Worm (Caenorhabditis elegans) whole organism, L4 larva: ENCODE measurements around the gene F33H1.4.

Experiments
- D1046.2 ChIP-seq: fragments of 200-800 bp; sonication (Bioruptor generic); IDR thresholded peaks from 2 replicates; pipeline ENCODE4 v1.3.6; 2022; ENCODE audit warnings: missing genetic modification characterization, missing compliant biosample characterization
- F10B5.3 ChIP-seq: sonication (generic microtip); optimal IDR thresholded peaks from 2 replicates; lab custom pipeline; 2016; ENCODE audit warnings: mild to moderate bottlenecking, missing genetic modification characterization, missing compliant biosample characterization
- F26F4.8 ChIP-seq: fragments of 200-800 bp; sonication (Bioruptor generic); conservative IDR thresholded peaks from 2 replicates; pipeline ENCODE4 v1.3.6; 2022; ENCODE audit warnings: missing genetic modification characterization, missing compliant biosample characterization
- F44E2.7 ChIP-seq: fragments of 200-800 bp; sonication (Bioruptor generic); IDR thresholded peaks from 2 replicates; pipeline ENCODE4 v2.1.2; 2022; ENCODE audit warnings: missing genetic modification characterization, missing compliant biosample characterization
- F49E8.2 ChIP-seq: sonication (generic microtip); optimal IDR thresholded peaks from 2 replicates; lab custom pipeline; 2016; ENCODE audit warnings: missing compliant biosample characterization, mild to moderate bottlenecking, missing genetic modification characterization, borderline replicate concordance
- R02D3.7 ChIP-seq: fragments of 150-350 bp; sonication (generic microtip); optimal IDR thresholded peaks from 3 replicates; lab custom pipeline; 2014; ENCODE audit warnings: missing biosample characterization, missing genetic modification characterization
- Y48G9A.11 ChIP-seq: fragments of 200-800 bp; sonication (Bioruptor generic); IDR thresholded peaks from 2 replicates; pipeline ENCODE4 v1.3.6; 2022; ENCODE audit warnings: missing genetic modification reagents, missing genetic modification characterization, missing compliant biosample characterization
- Y5F2A.4 ChIP-seq: fragments of 200-800 bp; sonication (Bioruptor generic); optimal IDR thresholded peaks from 2 replicates; lab custom pipeline; 2018; ENCODE audit warnings: mild to moderate bottlenecking, missing genetic modification characterization, missing compliant biosample characterization
- ZK337.2 ChIP-seq: fragments of 200-800 bp; sonication (Bioruptor generic); IDR thresholded peaks from 2 replicates; pipeline ENCODE4 v1.3.6; 2022; ENCODE audit warnings: missing genetic modification reagents, missing genetic modification characterization, missing compliant biosample characterization
- aly-2 ChIP-seq: sonication (generic microtip); optimal IDR thresholded peaks from 2 replicates; lab custom pipeline; 2018; ENCODE audit warnings: missing biosample characterization, missing genetic modification characterization
- ama-1 ChIP-seq: fragments of 150-350 bp; optimal IDR thresholded peaks from 2 replicates; lab custom pipeline; 2014; ENCODE audit warnings: inconsistent platforms, mixed read lengths
- arid-1 ChIP-seq: fragments of 200-800 bp; sonication (Bioruptor generic); conservative IDR thresholded peaks from 2 replicates; pipeline ENCODE4 v1.3.6; 2022; ENCODE audit warnings: missing genetic modification reagents, missing genetic modification characterization, missing compliant biosample characterization
- ceh-28 ChIP-seq: fragments of 150-350 bp; optimal IDR thresholded peaks from 2 replicates; lab custom pipeline; 2014; ENCODE audit warnings: missing biosample characterization, missing genetic modification reagents, missing genetic modification characterization
- ceh-32 ChIP-seq: sonication (generic microtip); optimal IDR thresholded peaks from 2 replicates; lab custom pipeline; 2016; ENCODE audit warnings: mild to moderate bottlenecking, missing genetic modification characterization, missing compliant biosample characterization; ENCODE audit not compliant: poor library complexity
- daf-12 ChIP-seq: fragments of 150-350 bp; optimal IDR thresholded peaks from 2 replicates; lab custom pipeline; 2014; ENCODE audit warnings: missing biosample characterization, missing genetic modification reagents, missing genetic modification characterization
- daf-8 ChIP-seq: fragments of 200-800 bp; sonication (Bioruptor generic); IDR thresholded peaks from 2 replicates; pipeline ENCODE4 v1.3.6; 2022; ENCODE audit warnings: missing genetic modification characterization, missing compliant biosample characterization
- dmd-6 ChIP-seq: fragments of 200-800 bp; sonication (Bioruptor generic); IDR thresholded peaks from 2 replicates; pipeline ENCODE4 v1.3.6; 2022; ENCODE audit warnings: missing genetic modification reagents, missing genetic modification characterization, missing compliant biosample characterization
- dmd-8 ChIP-seq: fragments of 200-800 bp; sonication (Bioruptor generic); IDR thresholded peaks from 2 replicates; pipeline ENCODE4 v1.3.6; 2022; ENCODE audit warnings: missing genetic modification characterization, missing compliant biosample characterization
- dmd-9 ChIP-seq: fragments of 200-800 bp; sonication (Bioruptor generic); IDR thresholded peaks from 2 replicates; pipeline ENCODE4 v1.3.6; 2022; ENCODE audit warnings: missing genetic modification reagents, missing genetic modification characterization, missing compliant biosample characterization
- dpl-1 ChIP-seq: fragments of 150-350 bp; optimal IDR thresholded peaks from 2 replicates; lab custom pipeline; 2014; ENCODE audit warnings: missing biosample characterization, missing genetic modification reagents, missing genetic modification characterization
- fos-1 ChIP-seq: fragments of 150-350 bp; optimal IDR thresholded peaks from 2 replicates; lab custom pipeline; 2014; ENCODE audit warnings: missing biosample characterization, missing genetic modification characterization
- gei-8 ChIP-seq: fragments of 200-800 bp; sonication (Bioruptor generic); optimal IDR thresholded peaks from 2 replicates; lab custom pipeline; 2018; ENCODE audit warnings: mild to moderate bottlenecking, missing genetic modification characterization, missing compliant biosample characterization
- hif-1 ChIP-seq, 2 experiments: sonication (generic microtip); optimal IDR thresholded peaks; 2 replicates each; lab custom pipeline; 2016 to 2017; ENCODE audit warnings: missing compliant biosample characterization in 2 of 2, missing genetic modification characterization in 2 of 2, missing genetic modification reagents in 2 of 2, missing genotype in 2 of 2, mild to moderate bottlenecking in 1 of 2
- hlh-30 ChIP-seq: sonication (generic microtip); optimal IDR thresholded peaks from 2 replicates; lab custom pipeline; 2017; ENCODE audit warnings: antibody characterized with exemption, mild to moderate bottlenecking, missing genetic modification characterization, missing compliant biosample characterization; ENCODE audit not compliant: insufficient read depth
- hmg-1.1 ChIP-seq: fragments of 200-800 bp; sonication (Bioruptor generic); IDR thresholded peaks from 2 replicates; pipeline ENCODE4 v1.3.6; 2022; ENCODE audit warnings: missing genetic modification reagents, missing genetic modification characterization, missing compliant biosample characterization
- lin-1 ChIP-seq: fragments of 200-800 bp; sonication (Bioruptor generic); IDR thresholded peaks from 2 replicates; pipeline ENCODE4 v1.3.6; 2022; ENCODE audit warnings: missing genetic modification reagents, missing genetic modification characterization, missing compliant biosample characterization
- lin-29 ChIP-seq: fragments of 200-800 bp; sonication (Bioruptor generic); IDR thresholded peaks from 2 replicates; pipeline ENCODE4 v1.3.6; 2022; ENCODE audit warnings: missing genetic modification reagents, missing genetic modification characterization, missing compliant biosample characterization
- lin-38 ChIP-seq: fragments of 200-800 bp; sonication (Bioruptor generic); IDR thresholded peaks from 2 replicates; pipeline ENCODE4 v1.3.6; 2022; ENCODE audit warnings: missing genetic modification reagents, missing genetic modification characterization, missing compliant biosample characterization
- lin-39 ChIP-seq: fragments of 150-350 bp; optimal IDR thresholded peaks from 2 replicates; lab custom pipeline; 2014; ENCODE audit warnings: missing biosample characterization, missing genetic modification reagents, missing genetic modification characterization
- lsy-2 ChIP-seq, 2 experiments: fragments of 150-350 bp in 1 of 2; sonication (generic microtip) in 1 of 2; optimal IDR thresholded peaks; 2 replicates each; lab custom pipeline; 2014 to 2017; ENCODE audit warnings: missing biosample characterization in 2 of 2, missing genetic modification characterization in 2 of 2
- madf-5 ChIP-seq, 2 experiments: fragments of 200-800 bp; sonication (Bioruptor generic); IDR thresholded peaks; 2 replicates each; pipeline ENCODE4 v1.3.6; 2022; ENCODE audit warnings: missing compliant biosample characterization in 2 of 2, missing genetic modification characterization in 2 of 2
- mdt-29 ChIP-seq: fragments of 200-800 bp; sonication (Bioruptor generic); IDR thresholded peaks from 2 replicates; pipeline ENCODE4 v1.3.6; 2022; ENCODE audit warnings: missing genetic modification reagents, missing genetic modification characterization, missing compliant biosample characterization
- mes-2 ChIP-seq: sonication (generic microtip); optimal IDR thresholded peaks from 2 replicates; lab custom pipeline; 2016; ENCODE audit warnings: missing genotype, mild to moderate bottlenecking, missing genetic modification characterization, missing compliant biosample characterization; ENCODE audit not compliant: poor library complexity, severe bottlenecking
- nhr-111 ChIP-seq: fragments of 200-800 bp; sonication (Bioruptor generic); optimal IDR thresholded peaks from 2 replicates; lab custom pipeline; 2018; ENCODE audit warnings: mild to moderate bottlenecking, missing genetic modification characterization, missing compliant biosample characterization
- nhr-237 ChIP-seq: sonication (generic microtip); optimal IDR thresholded peaks from 2 replicates; lab custom pipeline; 2017; ENCODE audit warnings: missing biosample characterization, missing genetic modification characterization
- nhr-41 ChIP-seq: fragments of 200-800 bp; sonication (Bioruptor generic); IDR thresholded peaks from 2 replicates; pipeline ENCODE4 v1.3.6; 2022; ENCODE audit warnings: missing genetic modification reagents, missing genetic modification characterization, missing compliant biosample characterization
- nhr-42 ChIP-seq: fragments of 200-800 bp; sonication (Bioruptor generic); IDR thresholded peaks from 2 replicates; pipeline ENCODE4 v1.3.6; 2022; ENCODE audit warnings: missing genetic modification characterization, missing compliant biosample characterization
- nhr-48 ChIP-seq: sonication (generic microtip); optimal IDR thresholded peaks from 2 replicates; lab custom pipeline; 2016; ENCODE audit warnings: mild to moderate bottlenecking, missing genetic modification characterization, missing compliant biosample characterization
- nhr-6 ChIP-seq: fragments of 150-350 bp; optimal IDR thresholded peaks from 2 replicates; lab custom pipeline; 2014; ENCODE audit warnings: missing biosample characterization, missing genetic modification characterization
- pha-4 ChIP-seq, 2 experiments: fragments of 150-350 bp in 1 of 2; fragments of 200-800 bp in 1 of 2; sonication (Bioruptor generic) in 1 of 2; IDR thresholded peaks in 1 of 2; optimal IDR thresholded peaks in 1 of 2; 2 replicates each; pipeline versions ENCODE4 v1.3.6 to Lab custom; 2014 to 2022; ENCODE audit warnings: missing genetic modification characterization in 2 of 2, missing genetic modification reagents in 2 of 2, missing biosample characterization in 1 of 2, missing compliant biosample characterization in 1 of 2
- set-16 ChIP-seq: fragments of 200-800 bp; sonication (Bioruptor generic); IDR thresholded peaks from 2 replicates; pipeline ENCODE4 v1.3.6; 2022; ENCODE audit warnings: missing genetic modification reagents, missing genetic modification characterization, missing compliant biosample characterization
- snpc-4 ChIP-seq: fragments of 150-350 bp; optimal IDR thresholded peaks from 2 replicates; lab custom pipeline; 2014; ENCODE audit warnings: missing biosample characterization, missing genetic modification characterization
- unc-39 ChIP-seq: sonication (generic microtip); optimal IDR thresholded peaks from 2 replicates; lab custom pipeline; 2017; ENCODE audit warnings: missing biosample characterization, missing genetic modification characterization
- zag-1 ChIP-seq: fragments of 150-350 bp; optimal IDR thresholded peaks from 2 replicates; lab custom pipeline; 2014; ENCODE audit warnings: missing biosample characterization, missing genetic modification characterization
- zfp-2 ChIP-seq: sonication (generic microtip); optimal IDR thresholded peaks from 2 replicates; lab custom pipeline; 2016; ENCODE audit warnings: mild to moderate bottlenecking, missing genetic modification characterization, missing compliant biosample characterization
- zip-11 ChIP-seq: fragments of 200-800 bp; sonication (Bioruptor generic); IDR thresholded peaks from 2 replicates; pipeline ENCODE4 v1.3.6; 2022; ENCODE audit warnings: missing genetic modification characterization, missing compliant biosample characterization
- zip-2 ChIP-seq: fragments of 150-350 bp; optimal IDR thresholded peaks from 2 replicates; lab custom pipeline; 2014; ENCODE audit warnings: missing biosample characterization, missing genetic modification characterization
- ztf-11 ChIP-seq: fragments of 150-350 bp; optimal IDR thresholded peaks from 2 replicates; lab custom pipeline; 2014; ENCODE audit warnings: missing biosample characterization, missing genetic modification characterization
- ztf-7 ChIP-seq: fragments of 150-350 bp; optimal IDR thresholded peaks from 2 replicates; lab custom pipeline; 2014; ENCODE audit warnings: missing biosample characterization, missing genetic modification characterization

F33H1.4 gene

ce11 chrII:10168905-10169782 lies 5.3 kb upstream of the F33H1.4 start, which contains the start of gene daf-19 (continued):
- no peak for TF ChIP-seq dmd-9
- TF ChIP-seq F49E8.2 (tag; lab: Kevin White, UChicago), result no peak
- TF ChIP-seq hlh-30 (tag; lab: Kevin White, UChicago), result peak; percentile 57
- TF ChIP-seq dmd-8 (GFP tag; lab: Robert Waterston, UW), result no peak
- TF ChIP-seq hif-1 (tag; optimal IDR thresholded peaks at IDR 0.05; lab: Kevin White, UChicago), result peak in 1 of 2 experiments; percentile 63
- TF ChIP-seq snpc-4 (tag; lab: Kevin White, UChicago), result no peak
- no peak for TF ChIP-seq F10B5.3 (tag; lab: Kevin White, UChicago)
- no peak for TF ChIP-seq zip-11
- TF ChIP-seq ceh-32 (tag; lab: Kevin White, UChicago), result no peak
- TF ChIP-seq lsy-2 (tag; optimal IDR thresholded peaks at IDR 0.05; lab: Kevin White, UChicago), result peak; percentile 16 to 74
- no peak for TF ChIP-seq gei-8 (GFP tag; lab: Kevin White, UChicago)
- TF ChIP-seq daf-12 (tag; lab: Kevin White, UChicago), result no peak
- TF ChIP-seq ZK337.2 (GFP tag; lab: Robert Waterston, UW), result no peak
- TF ChIP-seq F44E2.7 (GFP tag; lab: Robert Waterston, UW), result no peak
- no peak for TF ChIP-seq zfp-2 (tag; lab: Kevin White, UChicago)
- TF ChIP-seq nhr-48 (tag; lab: Kevin White, UChicago), result no peak
- TF ChIP-seq pha-4 (GFP tag; IDR thresholded peaks at IDR 0.05; lab: Robert Waterston, UW), result 0 out of 2 replicates have a peak, but pooled peaks have one; percentile 13
- TF ChIP-seq pha-4 (tag; optimal IDR thresholded peaks at IDR 0.05; lab: Kevin White, UChicago), result no peak
- no peak for TF ChIP-seq zip-2
- TF ChIP-seq Y5F2A.4, result no peak
- TF ChIP-seq F26F4.8 (GFP tag; lab: Robert Waterston, UW), result no peak
- TF ChIP-seq nhr-237 (tag; lab: Kevin White, UChicago), result no peak
- TF ChIP-seq unc-39 (tag; lab: Kevin White, UChicago), result no peak
- peak; percentile 23 for TF ChIP-seq dpl-1 (GFP tag; lab: Kevin White, UChicago)
- no peak; the same call in 1 of the 2 replicates for TF ChIP-seq arid-1 (GFP tag; lab: Robert Waterston, UW)
- TF ChIP-seq lin-1 (GFP tag; lab: Robert Waterston, UW), result no peak; the same call in 1 of the 2 replicates
- TF ChIP-seq R02D3.7 (tag; lab: Kevin White, UChicago), result no peak
- TF ChIP-seq madf-5 (GFP tag; IDR thresholded peaks at IDR 0.05; lab: Robert Waterston, UW), result no peak
- TF ChIP-seq set-16, result peak; percentile 51; the same call in 1 of the 2 replicates
- TF ChIP-seq D1046.2, result no peak
- no peak for TF ChIP-seq ceh-28 (tag; lab: Kevin White, UChicago)
- TF ChIP-seq mes-2, result peak; percentile 65
- no peak for TF ChIP-seq ztf-11 (tag; lab: Kevin White, UChicago)
- TF ChIP-seq nhr-6 (tag; lab: Kevin White, UChicago), result peak; percentile 32
- no peak for TF ChIP-seq nhr-41
- TF ChIP-seq ztf-7 (tag; lab: Kevin White, UChicago), result no peak
- TF ChIP-seq lin-39 (tag; lab: Kevin White, UChicago), result no peak
- TF ChIP-seq Y48G9A.11 (GFP tag; lab: Robert Waterston, UW), result no peak
- no peak for TF ChIP-seq nhr-111 (GFP tag; lab: Kevin White, UChicago)
- peak; percentile 59 for TF ChIP-seq lin-38 (GFP tag; lab: Robert Waterston, UW)
- TF ChIP-seq lin-29 (GFP tag; lab: Robert Waterston, UW), result no peak
- no peak for TF ChIP-seq nhr-42 (GFP tag; lab: Robert Waterston, UW)
- peak; percentile 79 for TF ChIP-seq hmg-1.1 (GFP tag; lab: Robert Waterston, UW)
- TF ChIP-seq daf-8 (GFP tag; lab: Robert Waterston, UW), result no peak
- TF ChIP-seq fos-1 (tag; lab: Kevin White, UChicago), result no peak
- peak; percentile 71 for TF ChIP-seq ama-1 (lab: Kevin White, UChicago)
- TF ChIP-seq mdt-29 (GFP tag; lab: Robert Waterston, UW), result no peak
- TF ChIP-seq aly-2 (tag; lab: Kevin White, UChicago), result no peak
- TF ChIP-seq dmd-6 (GFP tag; lab: Robert Waterston, UW), result peak; percentile 42
- TF ChIP-seq zag-1 (tag; lab: Kevin White, UChicago), result no peak
